Fruit fly (Drosophila melanogaster) whole organism, adult: Measurements from ENCODE around the gene Trm7-32.

ENCODE experiments used
- CG11617 ChIP-seq: fragments of 200-800 bp; sonication (Bioruptor generic); optimal IDR thresholded peaks from 2 replicates; lab custom pipeline; 2017; ENCODE audit warnings: mild to moderate bottlenecking, missing biosample characterization, missing genetic modification reagents, missing genetic modification characterization
- CG12768 ChIP-seq: fragments of 200-800 bp; sonication (Bioruptor generic); optimal IDR thresholded peaks from 2 replicates; lab custom pipeline; 2017; ENCODE audit warnings: missing biosample characterization, missing genetic modification characterization, mild to moderate bottlenecking, moderate library complexity, missing genetic modification reagents
- CG14711 ChIP-seq: fragments of 200-800 bp; sonication (Bioruptor generic); optimal IDR thresholded peaks from 2 replicates; lab custom pipeline; 2018; ENCODE audit warnings: missing biosample characterization, mild to moderate bottlenecking, missing genetic modification characterization, moderate library complexity
- CG1620 ChIP-seq: fragments of 200-800 bp; sonication (Bioruptor generic); optimal IDR thresholded peaks from 2 replicates; lab custom pipeline; 2016; ENCODE audit warnings: missing biosample characterization, missing genetic modification characterization
- CG33017 ChIP-seq: fragments of 200-800 bp; sonication (Bioruptor generic); optimal IDR thresholded peaks from 2 replicates; lab custom pipeline; 2018; ENCODE audit warnings: missing biosample characterization, mild to moderate bottlenecking, missing genetic modification characterization, moderate library complexity
- CG5204 ChIP-seq: fragments of 200-800 bp; sonication (Bioruptor generic); optimal IDR thresholded peaks from 2 replicates; lab custom pipeline; 2016; ENCODE audit warnings: missing biosample characterization, missing genetic modification characterization
- CG7045 ChIP-seq: fragments of 200-800 bp; sonication (Bioruptor generic); optimal IDR thresholded peaks from 2 replicates; lab custom pipeline; 2017; ENCODE audit warnings: missing biosample characterization, mild to moderate bottlenecking, missing genetic modification characterization
- CG7101 ChIP-seq: fragments of 200-800 bp; sonication (Bioruptor generic); optimal IDR thresholded peaks from 2 replicates; lab custom pipeline; 2018; ENCODE audit warnings: missing biosample characterization, mild to moderate bottlenecking, missing genetic modification characterization, moderate library complexity
- Clk ChIP-seq: fragments of 200-800 bp; sonication (Bioruptor generic); optimal IDR thresholded peaks from 2 replicates; lab custom pipeline; 2017; ENCODE audit warnings: missing biosample characterization, missing genetic modification characterization
- Crg-1 ChIP-seq: fragments of 200-800 bp; sonication (Bioruptor generic); optimal IDR thresholded peaks from 2 replicates; lab custom pipeline; 2016; ENCODE audit warnings: missing biosample characterization, missing genetic modification characterization
- Hr96 ChIP-seq: fragments of 200-800 bp; sonication (Bioruptor generic); optimal IDR thresholded peaks from 2 replicates; lab custom pipeline; 2016; ENCODE audit warnings: missing biosample characterization, missing genetic modification characterization
- Mnt ChIP-seq: fragments of 200-800 bp; sonication (Bioruptor generic); optimal IDR thresholded peaks from 2 replicates; lab custom pipeline; 2016; ENCODE audit warnings: missing biosample characterization, mild to moderate bottlenecking, missing genetic modification characterization
- bab1 ChIP-seq: fragments of 200-800 bp; sonication (Bioruptor generic); optimal IDR thresholded peaks from 3 replicates; lab custom pipeline; 2019; ENCODE audit warnings: missing biosample characterization, mild to moderate bottlenecking, missing genetic modification characterization, moderate library complexity
- cic ChIP-seq: fragments of 200-800 bp; sonication (Bioruptor generic); optimal IDR thresholded peaks from 2 replicates; lab custom pipeline; 2017; ENCODE audit warnings: missing biosample characterization, mild to moderate bottlenecking, missing genetic modification characterization, moderate library complexity
- cnc ChIP-seq, 2 experiments: fragments of >200 bp; optimal IDR thresholded peaks; 2 replicates each; lab custom pipeline; 2017
- kay ChIP-seq: fragments of 200-800 bp; sonication (Bioruptor generic); peaks from one replicate; lab custom pipeline; 2016; ENCODE audit warnings: missing biosample characterization, missing genetic modification characterization, borderline replicate concordance
- ovo ChIP-seq: fragments of 200-800 bp; sonication (Bioruptor generic); optimal IDR thresholded peaks from 2 replicates; lab custom pipeline; 2016; ENCODE audit warnings: missing biosample characterization, missing genetic modification characterization
- pad ChIP-seq: fragments of 200-800 bp; sonication (Bioruptor generic); optimal IDR thresholded peaks from 3 replicates; lab custom pipeline; 2017; ENCODE audit warnings: missing biosample characterization, missing genetic modification characterization, mild to moderate bottlenecking, moderate library complexity, missing genetic modification reagents
- tj ChIP-seq: fragments of 200-800 bp; sonication (Bioruptor generic); optimal IDR thresholded peaks from 3 replicates; lab custom pipeline; 2017; ENCODE audit warnings: missing biosample characterization, mild to moderate bottlenecking, missing genetic modification characterization, moderate library complexity
- toe ChIP-seq: fragments of 200-800 bp; sonication (Bioruptor generic); optimal IDR thresholded peaks from 2 replicates; lab custom pipeline; 2016; ENCODE audit warnings: missing biosample characterization, missing genetic modification characterization

Gene Trm7-32

dm6 chr3R:17066077-17066476 lies 25.6 kb downstream of the Trm7-32 start:
- TF ChIP-seq ovo (GFP tag; lab: Kevin White, UChicago): no peak
- peak; percentile 81 for TF ChIP-seq kay (GFP tag; lab: Kevin White, UChicago)

- no peak for TF ChIP-seq CG33017
- TF ChIP-seq tj (GFP tag; lab: Kevin White, UChicago): no peak
Observed at dm6 chr3R:17066828-17067430, 26.4 kb downstream of the Trm7-32 start.

dm6 chr3R:17067721-17068120 lies 27.2 kb downstream of the Trm7-32 start:
- no peak for TF ChIP-seq Clk (GFP tag; lab: Kevin White, UChicago)
- TF ChIP-seq Crg-1 (GFP tag; lab: Kevin White, UChicago): no peak
- no peak for TF ChIP-seq Hr96 (GFP tag; lab: Kevin White, UChicago)
- no peak for TF ChIP-seq toe (GFP tag; lab: Kevin White, UChicago)
- peak; percentile 16 for TF ChIP-seq CG12768 (GFP tag; lab: Kevin White, UChicago)
- peak; percentile 74 for TF ChIP-seq cic (GFP tag; lab: Kevin White, UChicago)
- no peak for TF ChIP-seq tj (GFP tag; lab: Kevin White, UChicago)
- TF ChIP-seq kay (GFP tag; lab: Kevin White, UChicago): peak; percentile 81
- TF ChIP-seq ovo (GFP tag; lab: Kevin White, UChicago): no peak
- TF ChIP-seq bab1 (GFP tag; lab: Kevin White, UChicago): no peak
- no peak for TF ChIP-seq cnc (optimal IDR thresholded peaks at IDR 0.05; lab: Kevin White, UChicago)
- TF ChIP-seq CG7101 (tag; lab: Kevin White, UChicago): peak; percentile 4
- TF ChIP-seq CG1620 (GFP tag; lab: Kevin White, UChicago): no peak
- no peak for TF ChIP-seq CG33017

DNA sequence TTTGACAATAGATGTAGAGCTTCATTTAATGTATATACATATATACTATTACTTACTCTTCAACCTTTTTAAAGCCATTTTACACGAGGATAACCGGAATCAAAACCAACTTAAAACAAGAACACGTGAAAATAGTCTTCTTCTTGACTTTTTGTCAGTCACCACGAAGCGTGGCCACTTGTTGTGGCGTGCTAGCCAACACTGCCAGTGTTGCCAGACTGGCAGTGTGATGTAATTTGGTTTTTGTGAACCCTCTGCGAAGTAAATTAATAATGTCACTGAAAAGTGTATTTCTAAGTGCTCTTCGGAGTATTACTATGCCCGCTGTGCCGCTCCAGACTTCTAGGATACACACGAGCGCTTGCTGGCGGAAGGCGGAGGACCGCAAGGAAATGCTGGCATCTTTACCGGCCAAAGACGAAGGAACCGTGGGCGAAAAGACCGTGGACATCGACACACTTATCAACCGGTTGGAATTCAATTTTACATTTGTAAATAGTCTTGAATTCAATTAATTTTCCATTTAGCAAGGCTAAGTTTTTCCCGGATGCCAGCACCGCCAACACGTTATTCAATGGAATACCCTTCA lies 32.1 kb downstream of the Trm7-32 start, which contains the start of the genes Ns1 and mRpS11:
Gene Ns1 (minus strand): TSS at position 150 of the 589 bp plus-strand sequence.
Gene mRpS11 (plus strand): TSS at position 207 of the 589 bp plus-strand sequence.
- TF ChIP-seq toe (GFP tag; lab: Kevin White, UChicago) (no peak), kay (GFP tag; lab: Kevin White, UChicago) (no peak), CG7101 (tag; lab: Kevin White, UChicago) (peak; percentile 58), pad (GFP tag; lab: Kevin White, UChicago) (peak; percentile 50), cnc (optimal IDR thresholded peaks at IDR 0.05; lab: Kevin White, UChicago) (no peak), CG12768 (GFP tag; lab: Kevin White, UChicago) (peak; percentile 35), Hr96 (GFP tag; lab: Kevin White, UChicago) (no peak), CG33017 (no peak), CG1620 (GFP tag; lab: Kevin White, UChicago) (peak; percentile 51), Mnt (GFP tag; lab: Kevin White, UChicago) (peak; percentile 99), CG11617 (peak; percentile 54), ovo (GFP tag; lab: Kevin White, UChicago) (peak; percentile 31), CG14711 (tag; lab: Kevin White, UChicago) (peak; percentile 33), Clk (GFP tag; lab: Kevin White, UChicago) (no peak), cic (GFP tag; lab: Kevin White, UChicago) (peak; percentile 46), CG7045 (GFP tag; lab: Kevin White, UChicago) (no peak), CG5204 (GFP tag; lab: Kevin White, UChicago) (no peak), Crg-1 (GFP tag; lab: Kevin White, UChicago) (peak; percentile 66), bab1 (GFP tag; lab: Kevin White, UChicago) (peak; percentile 21), tj (GFP tag; lab: Kevin White, UChicago) (peak; percentile 3)

- no peak for TF ChIP-seq kay (GFP tag; lab: Kevin White, UChicago)
- peak; percentile 7 for TF ChIP-seq CG12768 (GFP tag; lab: Kevin White, UChicago)
- TF ChIP-seq Mnt (GFP tag; lab: Kevin White, UChicago): peak; percentile 89
- TF ChIP-seq toe (GFP tag; lab: Kevin White, UChicago): no peak
- TF ChIP-seq cnc (optimal IDR thresholded peaks at IDR 0.05; lab: Kevin White, UChicago): peak; percentile 75 to 96
- peak; percentile 28 for TF ChIP-seq Crg-1 (GFP tag; lab: Kevin White, UChicago)
- TF ChIP-seq CG14711 (tag; lab: Kevin White, UChicago): no peak
- no peak for TF ChIP-seq ovo (GFP tag; lab: Kevin White, UChicago)
- no peak for TF ChIP-seq CG33017
- TF ChIP-seq cic (GFP tag; lab: Kevin White, UChicago): peak; percentile 95
Observed at dm6 chr3R:17077968-17078417, 37.5 kb downstream of the Trm7-32 start.
